Fruit fly (Drosophila melanogaster): ENCODE results near the gene Cnx99A.
A peak's percentile ranks its signal among the peaks of the same experiment; 100 is the strongest.

Gene Cnx99A

dm6 chr3R:29308802-29309405, 10.5 kb downstream of the Cnx99A start (continued):
- TF ChIP-seq CG32772 (GFP tag; IDR thresholded peaks at IDR 0.05) (no peak), btn (GFP tag; optimal IDR thresholded peaks at IDR 0.05) (no peak), Hmr (GFP tag; optimal IDR thresholded peaks at IDR 0.05) (no peak), CG43689 (GFP tag; IDR thresholded peaks at IDR 0.05) (no peak), wek (GFP tag; optimal IDR thresholded peaks at IDR 0.05) (no peak), D19A (tag; optimal IDR thresholded peaks at IDR 0.05) (no peak), Hey (tag; optimal IDR thresholded peaks at IDR 0.05) (no peak), aop (GFP tag; IDR thresholded peaks at IDR 0.05) (no peak), CG3407 (GFP tag; optimal IDR thresholded peaks at IDR 0.05) (no peak), Dp (GFP tag; optimal IDR thresholded peaks at IDR 0.05) (no peak), CG1529 (GFP tag; optimal IDR thresholded peaks at IDR 0.05) (no peak), exex (tag; optimal IDR thresholded peaks at IDR 0.05) (no peak), disco-r (GFP tag; optimal IDR thresholded peaks at IDR 0.05) (no peak), CG18476 (GFP tag; optimal IDR thresholded peaks at IDR 0.05) (no peak), NC2α (GFP tag; optimal IDR thresholded peaks at IDR 0.05) (no peak), gt (GFP tag; IDR thresholded peaks at IDR 0.05) (0 out of 2 replicates have a peak, but pooled peaks have one; percentile 18), inv (GFP tag; IDR thresholded peaks at IDR 0.05; ENCODE audit: partially characterized antibody) (no peak), Hr39 (optimal IDR thresholded peaks at IDR 0.05) (peak; percentile 91), ssp (GFP tag; IDR thresholded peaks at IDR 0.05) (no peak), cwo (GFP tag; optimal IDR thresholded peaks at IDR 0.05) (no peak), cad (GFP tag; optimal IDR thresholded peaks at IDR 0.05) (no peak), Kr (GFP tag; optimal IDR thresholded peaks at IDR 0.05) (peak; percentile 24), CG2712 (tag; optimal IDR thresholded peaks at IDR 0.05) (no peak), phol (tag; optimal IDR thresholded peaks at IDR 0.05) (no peak), zfh1 (GFP tag; IDR thresholded peaks at IDR 0.05) (no peak), CG11456 (GFP tag; IDR thresholded peaks at IDR 0.05) (no peak), Gug (GFP tag; IDR thresholded peaks at IDR 0.05) (no peak), peb (GFP tag; IDR thresholded peaks at IDR 0.05) (no peak), Ptx1 (GFP tag; IDR thresholded peaks at IDR 0.05) (no peak), CG42726 (GFP tag; IDR thresholded peaks at IDR 0.05; ENCODE audit: partially characterized antibody) (no peak), Lpt (GFP tag; optimal IDR thresholded peaks at IDR 0.05) (no peak), CG1602 (GFP tag; optimal IDR thresholded peaks at IDR 0.05) (no peak), CG8924 (tag; optimal IDR thresholded peaks at IDR 0.05) (no peak), HHEX (GFP tag; optimal IDR thresholded peaks at IDR 0.05) (no peak), twi (tag; optimal IDR thresholded peaks at IDR 0.05) (peak; percentile 98), CG7556 (GFP tag; optimal IDR thresholded peaks at IDR 0.05) (no peak), gcm2 (GFP tag; optimal IDR thresholded peaks at IDR 0.05) (no peak), zen (tag; optimal IDR thresholded peaks at IDR 0.05) (peak; percentile 4)

- TF ChIP-seq D (optimal IDR thresholded peaks at IDR 0.05) (peak; percentile 74), D (GFP tag; optimal IDR thresholded peaks at IDR 0.05) (no peak), knrl (GFP tag; IDR thresholded peaks at IDR 0.05; ENCODE audit: partially characterized antibody) (no peak), CG9797 (GFP tag; optimal IDR thresholded peaks at IDR 0.05) (no peak), hkb (optimal IDR thresholded peaks at IDR 0.05) (no peak), hkb (GFP tag; IDR thresholded peaks at IDR 0.05) (no peak), ato (GFP tag; IDR thresholded peaks at IDR 0.05; ENCODE audit: partially characterized antibody) (no peak), cato (GFP tag; optimal IDR thresholded peaks at IDR 0.05; ENCODE audit: borderline replicate concordance) (no peak), cad (GFP tag; optimal IDR thresholded peaks at IDR 0.05) (peak; percentile 46), tll (GFP tag; optimal IDR thresholded peaks at IDR 0.05) (peak in 1 of 2 experiments; percentile 74), en (GFP tag; optimal IDR thresholded peaks at IDR 0.05) (no peak), az2 (GFP tag; optimal IDR thresholded peaks at IDR 0.05) (no peak), CG18011 (GFP tag; optimal IDR thresholded peaks at IDR 0.05) (no peak)
Observed at dm6 chr3R:29307639-29308038, 11.8 kb downstream of the Cnx99A start.
